Fruit fly (Drosophila melanogaster): Measurements from ENCODE around the gene CG3862.

The CG3862 gene

DNA sequence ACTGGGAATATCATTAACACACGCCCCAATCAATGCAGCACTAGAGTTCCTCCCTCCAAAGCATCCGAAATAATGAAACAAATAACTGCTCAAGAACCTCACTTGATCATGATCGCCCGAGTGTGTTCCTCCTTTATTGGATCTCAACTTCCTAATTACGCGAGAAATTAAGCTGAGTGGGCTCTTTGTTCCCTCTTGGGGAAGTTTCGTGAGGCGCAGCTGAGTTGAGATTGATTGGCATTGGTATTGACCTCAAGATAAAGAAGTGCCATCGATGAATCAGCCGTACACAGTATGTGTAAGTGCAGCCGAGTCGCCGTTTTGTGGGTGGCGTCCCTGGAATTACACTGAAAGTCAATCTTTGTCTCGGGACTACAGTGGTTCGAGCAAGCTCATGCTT is 17.2 kb upstream of the CG3862 start:
- TF ChIP-seq EcR (GFP tag; optimal IDR thresholded peaks at IDR 0.05) (peak; percentile 65), Snoo (tag; optimal IDR thresholded peaks at IDR 0.05) (no peak)

dm6 chr2L:841708-842107 is 16.0 kb upstream of the CG3862 start:
- TF ChIP-seq CG8159 (tag; optimal IDR thresholded peaks at IDR 0.05) = peak; percentile 95
- peak; percentile 95 for TF ChIP-seq rn (GFP tag; IDR thresholded peaks at IDR 0.05)
- TF ChIP-seq Snoo (tag; optimal IDR thresholded peaks at IDR 0.05) = peak; percentile 97
- peak; percentile 93 for TF ChIP-seq gl (tag; optimal IDR thresholded peaks at IDR 0.05)
- peak; percentile 96 for TF ChIP-seq CG15710 (tag; optimal IDR thresholded peaks at IDR 0.05)
- TF ChIP-seq EcR (GFP tag; optimal IDR thresholded peaks at IDR 0.05) = peak; percentile 88
- TF ChIP-seq CG10348 (GFP tag; IDR thresholded peaks at IDR 0.05) = 0 out of 2 replicates have a peak, but pooled peaks have one; percentile 22
- peak; percentile 93 for TF ChIP-seq CG8301 (tag; optimal IDR thresholded peaks at IDR 0.05)
- TF ChIP-seq CG34367 (tag; optimal IDR thresholded peaks at IDR 0.05) = peak; percentile 94
- TF ChIP-seq CG17806 (tag; optimal IDR thresholded peaks at IDR 0.05) = peak; percentile 94
- TF ChIP-seq CG9948 (tag; optimal IDR thresholded peaks at IDR 0.05) = peak; percentile 93
- peak; percentile 96 for TF ChIP-seq Ets98B (GFP tag; IDR thresholded peaks at IDR 0.05)
- TF ChIP-seq CG32121 (GFP tag; IDR thresholded peaks at IDR 0.05) = peak; percentile 95
- peak; percentile 96 for TF ChIP-seq CG14655 (GFP tag; optimal IDR thresholded peaks at IDR 0.05)
- peak; percentile 98 for TF ChIP-seq CG4496 (GFP tag; IDR thresholded peaks at IDR 0.05)
- TF ChIP-seq CG13204 (GFP tag; optimal IDR thresholded peaks at IDR 0.05) = no peak
- TF ChIP-seq CG12605 (GFP tag; IDR thresholded peaks at IDR 0.05) = peak; percentile 96
- peak; percentile 96 for TF ChIP-seq fd96Ca (GFP tag; IDR thresholded peaks at IDR 0.05)
- peak; percentile 95 for TF ChIP-seq Pif1B (GFP tag; optimal IDR thresholded peaks at IDR 0.05)
- peak; percentile 94 for TF ChIP-seq Pif1A (GFP tag; optimal IDR thresholded peaks at IDR 0.05)
- TF ChIP-seq D1 (tag; optimal IDR thresholded peaks at IDR 0.05) = peak; percentile 78

- TF ChIP-seq CG12605 (GFP tag; IDR thresholded peaks at IDR 0.05) = 0 out of 2 replicates have a peak, but pooled peaks have one; percentile 45
- peak; percentile 35; the same call in 1 of the 2 replicates for TF ChIP-seq CG32121 (GFP tag; IDR thresholded peaks at IDR 0.05)
- TF ChIP-seq Ets98B (GFP tag; IDR thresholded peaks at IDR 0.05) = peak; percentile 36; the same call in 1 of the 2 replicates
- TF ChIP-seq D1 (tag; optimal IDR thresholded peaks at IDR 0.05) = no peak
- TF ChIP-seq CG13204 (GFP tag; optimal IDR thresholded peaks at IDR 0.05) = peak; percentile 25
Observed at dm6 chr2L:840716-841115, 15.1 kb upstream of the CG3862 start.

DNA sequence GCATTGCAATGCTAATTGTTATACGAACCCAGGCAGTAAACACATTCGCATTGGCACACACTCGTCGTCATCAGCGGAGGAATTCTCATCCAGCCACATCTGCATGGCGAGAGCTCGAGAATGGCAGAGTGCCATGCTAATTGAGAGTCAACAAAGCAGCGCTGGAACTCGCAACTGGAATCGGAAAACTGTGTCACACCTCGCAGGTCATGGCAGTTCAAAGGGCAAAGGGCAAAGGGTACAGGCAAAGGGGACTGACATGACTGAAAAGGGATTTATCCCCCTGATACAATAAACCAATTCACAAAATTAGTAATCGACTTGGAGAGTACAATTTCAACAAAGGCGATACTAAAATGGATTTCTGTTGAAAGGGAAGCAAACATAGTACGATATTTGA is 14.4 kb upstream of the CG3862 start:
- no peak for TF ChIP-seq CG4496 (GFP tag; IDR thresholded peaks at IDR 0.05)
- peak; percentile 69 for TF ChIP-seq EcR (GFP tag; optimal IDR thresholded peaks at IDR 0.05)
- no peak for TF ChIP-seq D1 (tag; optimal IDR thresholded peaks at IDR 0.05)
- peak; percentile 24 for TF ChIP-seq gl (tag; optimal IDR thresholded peaks at IDR 0.05)

- TF ChIP-seq CG8159 (tag; optimal IDR thresholded peaks at IDR 0.05) (no peak), rn (GFP tag; IDR thresholded peaks at IDR 0.05) (no peak), CG34367 (tag; optimal IDR thresholded peaks at IDR 0.05) (no peak), fd96Ca (GFP tag; IDR thresholded peaks at IDR 0.05) (no peak), Pif1B (GFP tag; optimal IDR thresholded peaks at IDR 0.05) (no peak), CG13204 (GFP tag; optimal IDR thresholded peaks at IDR 0.05) (no peak), gl (tag; optimal IDR thresholded peaks at IDR 0.05) (no peak), CG14655 (GFP tag; optimal IDR thresholded peaks at IDR 0.05) (no peak)
Observed at dm6 chr2L:838786-839185, 13.1 kb upstream of the CG3862 start.

- TF ChIP-seq EcR (GFP tag; optimal IDR thresholded peaks at IDR 0.05) (no peak), D1 (tag; optimal IDR thresholded peaks at IDR 0.05) (no peak), CG32121 (GFP tag; IDR thresholded peaks at IDR 0.05) (peak; percentile 77), CG34367 (tag; optimal IDR thresholded peaks at IDR 0.05) (peak; percentile 44), CG14655 (GFP tag; optimal IDR thresholded peaks at IDR 0.05) (peak; percentile 89), CG9948 (tag; optimal IDR thresholded peaks at IDR 0.05) (peak; percentile 75), Pif1A (GFP tag; optimal IDR thresholded peaks at IDR 0.05) (no peak), gl (tag; optimal IDR thresholded peaks at IDR 0.05) (no peak), fd96Ca (GFP tag; IDR thresholded peaks at IDR 0.05) (peak; percentile 92), CG13204 (GFP tag; optimal IDR thresholded peaks at IDR 0.05) (no peak), CG10348 (GFP tag; IDR thresholded peaks at IDR 0.05) (peak; percentile 83), CG4496 (GFP tag; IDR thresholded peaks at IDR 0.05) (peak; percentile 87), CG8159 (tag; optimal IDR thresholded peaks at IDR 0.05) (no peak), CG8301 (tag; optimal IDR thresholded peaks at IDR 0.05) (peak; percentile 88), CG15710 (tag; optimal IDR thresholded peaks at IDR 0.05) (peak; percentile 84), Snoo (tag; optimal IDR thresholded peaks at IDR 0.05) (peak; percentile 5), rn (GFP tag; IDR thresholded peaks at IDR 0.05) (peak; percentile 57), CG17806 (tag; optimal IDR thresholded peaks at IDR 0.05) (peak; percentile 54), Ets98B (GFP tag; IDR thresholded peaks at IDR 0.05) (peak; percentile 84), CG12605 (GFP tag; IDR thresholded peaks at IDR 0.05) (peak; percentile 74), Pif1B (GFP tag; optimal IDR thresholded peaks at IDR 0.05) (no peak)
Observed at dm6 chr2L:837989-838388, 12.3 kb upstream of the CG3862 start.

Data from whole organism, pupa.